Fruit fly (Drosophila melanogaster) whole organism, wandering third instar larva: ENCODE measurements around the gene CG13300.

ENCODE experiments used
- HLH106 ChIP-seq: fragments of 200-800 bp; optimal IDR thresholded peaks from 3 replicates; lab custom pipeline; 2019; ENCODE audit warnings: missing biosample characterization, mild to moderate bottlenecking, missing genetic modification characterization, moderate library complexity
- Hnf4 ChIP-seq: fragments of 200-800 bp; sonication (Bioruptor generic); optimal IDR thresholded peaks from 2 replicates; lab custom pipeline; 2016; ENCODE audit warnings: missing biosample characterization, mild to moderate bottlenecking, missing genetic modification characterization
- Hr78 ChIP-seq: fragments of >200 bp; optimal IDR thresholded peaks from 2 replicates; lab custom pipeline; 2017; ENCODE audit warnings: missing biosample characterization, missing genetic modification characterization
- Jra ChIP-seq: sonication (Bioruptor generic); optimal IDR thresholded peaks from 2 replicates; lab custom pipeline; 2016; ENCODE audit warnings: missing biosample characterization, missing genetic modification characterization
- OdsH ChIP-seq: fragments of 200-800 bp; sonication (Bioruptor generic); optimal IDR thresholded peaks from 2 replicates; lab custom pipeline; 2016; ENCODE audit warnings: missing biosample characterization, mild to moderate bottlenecking, missing genetic modification characterization
- Sp1 ChIP-seq: fragments of 200-800 bp; sonication (Bioruptor generic); optimal IDR thresholded peaks from 3 replicates; lab custom pipeline; 2019; ENCODE audit warnings: missing biosample characterization, mild to moderate bottlenecking, missing genetic modification characterization, moderate library complexity
- pan ChIP-seq: fragments of >200 bp; optimal IDR thresholded peaks from 2 replicates; lab custom pipeline; 2017
- psq ChIP-seq: fragments of 200-800 bp; sonication (Bioruptor generic); optimal IDR thresholded peaks from 3 replicates; lab custom pipeline; 2017; ENCODE audit warnings: missing biosample characterization, mild to moderate bottlenecking, missing genetic modification characterization, moderate library complexity
- tai ChIP-seq: sonication (Bioruptor generic); optimal IDR thresholded peaks from 2 replicates; lab custom pipeline; 2016; ENCODE audit warnings: missing biosample characterization, missing genetic modification characterization

- TF ChIP-seq Hr78 (no peak), psq (GFP tag; lab: Kevin White, UChicago) (no peak), Hnf4 (no peak), HLH106 (tag; lab: Kevin White, UChicago) (no peak), Sp1 (GFP tag; lab: Kevin White, UChicago) (no peak), OdsH (GFP tag; lab: Kevin White, UChicago) (no peak), pan (lab: Kevin White, UChicago) (no peak), tai (GFP tag; lab: Kevin White, UChicago) (no peak), Jra (no peak)
Measured at dm6 chr3L:6308596-6308995, 43.6 kb downstream of the CG13300 start.
